Worm (Caenorhabditis elegans): ENCODE results near the gene kbp-2.

ce11 chrIII:4950345-4950744 is 46.7 kb upstream of the kbp-2 start:
- TF ChIP-seq scrt-1 (GFP tag; IDR thresholded peaks at IDR 0.05) (no peak), ama-1 (optimal IDR thresholded peaks at IDR 0.05) (no peak), aly-1 (tag; optimal IDR thresholded peaks at IDR 0.05) (no peak), ets-7 (tag; optimal IDR thresholded peaks at IDR 0.05) (no peak)

Data from whole organism, early embryonic.